Fruit fly (Drosophila melanogaster) whole organism, wandering third instar larva: ENCODE measurements around the gene CkIIalpha-i3.

Experiments used
- Hr78 ChIP-seq: fragments of >200 bp; optimal IDR thresholded peaks from 2 replicates; lab custom pipeline; 2017; ENCODE audit warnings: missing biosample characterization, missing genetic modification characterization
- brk ChIP-seq: fragments of 200-800 bp; sonication (Bioruptor generic); optimal IDR thresholded peaks from 2 replicates; lab custom pipeline; 2016; ENCODE audit warnings: missing biosample characterization, mild to moderate bottlenecking, missing genetic modification characterization
- dl ChIP-seq, 2 experiments: fragments of 175-275, 200-275 bp in 1 of 2; fragments of 200-275 bp in 1 of 2; sonication (Bioruptor generic); optimal IDR thresholded peaks; lab custom pipeline; 2018; ENCODE audit warnings: mild to moderate bottlenecking in 2 of 2, missing biosample characterization in 2 of 2, missing genetic modification characterization in 2 of 2, moderate library complexity in 2 of 2; ENCODE audit not compliant: partially characterized antibody in 2 of 2, insufficient read depth in 1 of 2

DNA sequence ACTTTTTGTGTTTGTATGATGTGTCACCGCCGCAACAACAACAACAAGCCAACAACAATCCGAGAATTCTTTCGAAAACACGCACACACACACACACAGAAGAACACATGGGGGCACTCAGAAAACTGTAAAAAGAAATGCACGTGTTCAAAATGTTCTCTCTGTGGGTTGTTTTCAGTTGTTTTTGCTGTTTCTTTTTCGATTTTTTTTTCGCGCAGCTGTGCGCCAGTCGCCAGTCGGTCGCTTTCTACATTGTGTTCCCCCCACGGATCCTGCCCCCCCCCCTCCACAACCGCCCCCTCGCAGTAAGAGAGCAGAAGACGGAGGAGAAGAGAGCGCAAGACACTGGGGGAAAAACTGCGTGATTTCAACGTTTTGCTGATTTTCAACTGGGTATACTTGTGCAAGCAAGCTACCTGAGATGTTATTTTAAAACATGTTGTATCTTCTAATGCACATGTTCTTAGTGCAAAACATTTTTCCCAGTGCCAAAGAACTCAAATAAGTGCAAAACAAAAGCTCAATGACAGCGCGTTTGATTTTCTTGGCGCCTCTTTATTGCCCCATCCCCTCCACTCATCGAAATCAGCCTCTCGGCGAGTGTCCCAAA, 41.2 kb upstream of the CkIIalpha-i3 start:
- TF ChIP-seq dl (GFP tag; optimal IDR thresholded peaks at IDR 0.05; lab: Kevin White, UChicago; ENCODE audit: insufficient read depth in 1 of 2, partially characterized antibody in 2 of 2) (no peak), brk (GFP tag; lab: Kevin White, UChicago) (no peak), Hr78 (GFP tag; lab: Kevin White, UChicago) (no peak)
